Fruit fly (Drosophila melanogaster) S2 (cell line): ENCODE data around the gene dikar.
A peak's percentile ranks its signal among the peaks of the same experiment; 100 is the strongest.

Experiments used
- CG8478 ChIP-seq: fragments of >200 bp; optimal IDR thresholded peaks from 2 replicates; lab custom pipeline; 2018
- CTCF ChIP-seq, 2 experiments: fragments of >200 bp; optimal IDR thresholded peaks; 2 replicates each; lab custom pipeline; 2018

The dikar gene

dm6 chr3L:6704468-6705056 is 38.4 kb downstream of the dikar start, which contains the start of gene CG8519:
TSS of gene CG8519 (plus strand) at chr3L:6704860.
- TF ChIP-seq CG8478 (lab: Kevin White, UChicago), result no peak
- no peak for TF ChIP-seq CTCF (optimal IDR thresholded peaks at IDR 0.05; lab: Kevin White, UChicago)

dm6 chr3L:6703368-6703807 is 39.6 kb downstream of the dikar start, which contains the start of gene SP1173:
TSS of gene SP1173 (minus strand) at chr3L:6703521.
- no peak for TF ChIP-seq CG8478 (lab: Kevin White, UChicago)
- TF ChIP-seq CTCF (optimal IDR thresholded peaks at IDR 0.05; lab: Kevin White, UChicago), result peak; percentile 40 to 56

DNA sequence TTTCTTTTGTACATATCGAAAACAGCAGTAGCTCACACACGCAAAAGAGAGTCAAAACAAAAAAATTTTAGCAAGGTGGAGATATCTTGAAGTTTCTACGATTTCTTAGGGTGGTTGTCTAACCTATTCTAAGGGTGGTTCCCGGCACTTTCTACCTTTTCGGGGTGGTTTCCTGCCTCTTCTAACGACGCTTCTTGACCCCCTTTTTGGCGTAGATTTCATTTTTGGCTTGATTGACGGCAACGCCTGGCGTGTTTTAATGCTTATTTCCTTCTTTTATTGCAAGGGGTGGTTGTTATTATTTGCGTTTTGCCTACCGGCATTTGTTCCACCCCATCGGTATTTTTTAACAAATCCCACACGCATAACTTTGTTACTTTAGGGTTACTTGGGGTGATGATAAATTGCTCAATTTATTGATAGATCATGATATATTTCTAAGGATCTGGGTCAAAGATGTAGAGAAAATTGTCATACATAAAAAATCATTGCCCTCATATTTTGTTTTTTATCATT is 41.9 kb downstream of the dikar start:
- TF ChIP-seq CTCF (optimal IDR thresholded peaks at IDR 0.05; lab: Kevin White, UChicago) (no peak), CG8478 (lab: Kevin White, UChicago) (no peak)

DNA sequence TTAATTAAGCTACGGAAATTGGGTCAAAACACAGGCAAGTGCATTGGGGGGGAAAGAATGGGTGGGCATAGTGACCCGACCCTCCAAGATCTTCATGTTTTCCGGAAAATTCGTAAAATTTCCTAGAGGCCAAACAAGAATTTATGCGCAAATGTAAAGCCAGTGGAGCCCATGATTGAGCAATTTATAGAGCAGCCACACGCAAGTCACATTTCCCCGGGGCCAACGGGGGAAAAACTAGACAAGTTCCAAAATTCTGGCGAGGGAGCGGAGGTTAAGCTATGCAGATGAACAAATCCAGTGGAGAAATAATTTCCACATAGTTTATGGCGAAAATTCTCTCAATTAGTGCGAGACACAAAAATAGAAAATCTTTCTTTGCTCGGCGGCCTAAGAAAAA is 45.6 kb downstream of the dikar start:
- TF ChIP-seq CG8478 (lab: Kevin White, UChicago) (no peak), CTCF (optimal IDR thresholded peaks at IDR 0.05; lab: Kevin White, UChicago) (no peak)

dm6 chr3L:6694181-6694580 is 48.8 kb downstream of the dikar start:
- no peak for TF ChIP-seq CG8478 (lab: Kevin White, UChicago)
- no peak for TF ChIP-seq CTCF (optimal IDR thresholded peaks at IDR 0.05; lab: Kevin White, UChicago)

- no peak for TF ChIP-seq CG8478 (lab: Kevin White, UChicago)
- TF ChIP-seq CTCF (optimal IDR thresholded peaks at IDR 0.05; lab: Kevin White, UChicago), result no peak
These were observed 49.8 kb downstream of the dikar start for dm6 chr3L:6693191-6693590.

dm6 chr3L:6688920-6689319 is 54.0 kb downstream of the dikar start:
- TF ChIP-seq CTCF (optimal IDR thresholded peaks at IDR 0.05; lab: Kevin White, UChicago), result peak; percentile 63 to 67
- TF ChIP-seq CG8478 (lab: Kevin White, UChicago), result no peak
